Fruit fly (Drosophila melanogaster) whole organism, embryonic: ENCODE results near the gene CG14102.

Source experiments
- Atf-2 ChIP-seq: fragments of 200-800 bp; sonication (Bioruptor generic); optimal IDR thresholded peaks from 2 replicates; lab custom pipeline; 2016; ENCODE audit warnings: missing biosample characterization, missing genetic modification characterization
- Atf6 ChIP-seq: fragments of 200-800 bp; sonication (Bioruptor generic); IDR thresholded peaks from 2 replicates; pipeline ENCODE4 v1.3.6; 2022; ENCODE audit warnings: missing biosample characterization, missing genetic modification characterization
- B-H2 ChIP-seq: fragments of 200-800 bp; sonication (Bioruptor generic); optimal IDR thresholded peaks from 2 replicates; lab custom pipeline; 2018; ENCODE audit warnings: missing biosample characterization, mild to moderate bottlenecking, missing genetic modification characterization
- Bgb ChIP-seq: fragments of 200-800 bp; sonication (Bioruptor generic); IDR thresholded peaks from 2 replicates; pipeline ENCODE4 v1.3.6; 2022; ENCODE audit warnings: missing biosample characterization, missing genetic modification characterization; ENCODE audit not compliant: partially characterized antibody
- Blimp-1 ChIP-seq: fragments of 200-800 bp; sonication (Bioruptor generic); optimal IDR thresholded peaks from 3 replicates; lab custom pipeline; 2018; ENCODE audit warnings: missing biosample characterization, missing genetic modification characterization, mild to moderate bottlenecking, moderate library complexity, missing genetic modification reagents
- CG11723 ChIP-seq: fragments of 200-800 bp; sonication (Bioruptor generic); optimal IDR thresholded peaks from 2 replicates; lab custom pipeline; 2017; ENCODE audit warnings: missing biosample characterization, mild to moderate bottlenecking, missing genetic modification characterization
- CG12299 ChIP-seq: fragments of 200-800 bp; sonication (Bioruptor generic); optimal IDR thresholded peaks from 2 replicates; lab custom pipeline; 2018; ENCODE audit warnings: missing biosample characterization, mild to moderate bottlenecking, missing genetic modification characterization
- CG13424 ChIP-seq: fragments of 200-800 bp; sonication (Bioruptor generic); optimal IDR thresholded peaks from 2 replicates; lab custom pipeline; 2019; ENCODE audit warnings: missing biosample characterization, mild to moderate bottlenecking, missing genetic modification characterization, moderate library complexity
- CG14667 ChIP-seq: fragments of 200-800 bp; sonication (Bioruptor generic); IDR thresholded peaks from 2 replicates; pipeline ENCODE4 v1.3.6; 2022; ENCODE audit warnings: missing biosample characterization, missing genetic modification characterization
- CG14860 ChIP-seq: fragments of 200-800 bp; sonication (Bioruptor generic); IDR thresholded peaks from 3 replicates; pipeline ENCODE4 v1.3.6; 2022; ENCODE audit warnings: missing biosample characterization, missing genetic modification characterization; ENCODE audit not compliant: partially characterized antibody
- CG1529 ChIP-seq: fragments of 200-800 bp; sonication (Bioruptor generic); optimal IDR thresholded peaks from 3 replicates; lab custom pipeline; 2018; ENCODE audit warnings: missing biosample characterization, missing genetic modification characterization
- CG15514 ChIP-seq: fragments of 200-800 bp; sonication (Bioruptor generic); optimal IDR thresholded peaks from 3 replicates; lab custom pipeline; 2017; ENCODE audit warnings: missing biosample characterization, missing genetic modification characterization, mild to moderate bottlenecking, moderate library complexity, missing genetic modification reagents
- CG16779 ChIP-seq: fragments of 200-800 bp; sonication (Bioruptor generic); IDR thresholded peaks from 2 replicates; pipeline ENCODE4 v1.3.6; 2022; ENCODE audit warnings: missing biosample characterization, missing genetic modification characterization
- CG17359 ChIP-seq: fragments of 200-800 bp; sonication (Bioruptor generic); optimal IDR thresholded peaks from 3 replicates; lab custom pipeline; 2018; ENCODE audit warnings: missing biosample characterization, mild to moderate bottlenecking, missing genetic modification characterization, moderate library complexity
- CG1792 ChIP-seq: fragments of 200-800 bp; sonication (Bioruptor generic); optimal IDR thresholded peaks from 2 replicates; lab custom pipeline; 2016; ENCODE audit warnings: missing biosample characterization, missing genetic modification characterization
- CG18262 ChIP-seq: fragments of 200-800 bp; optimal IDR thresholded peaks from 3 replicates; lab custom pipeline; 2019; ENCODE audit warnings: missing biosample characterization, mild to moderate bottlenecking, missing genetic modification characterization, moderate library complexity
- CG1832 ChIP-seq: fragments of 200-800 bp; sonication (Bioruptor generic); optimal IDR thresholded peaks from 2 replicates; lab custom pipeline; 2017; ENCODE audit warnings: missing biosample characterization, mild to moderate bottlenecking, missing genetic modification characterization, inconsistent platforms
- CG18599 ChIP-seq: fragments of 200-800 bp; sonication (Bioruptor generic); optimal IDR thresholded peaks from 3 replicates; lab custom pipeline; 2017; ENCODE audit warnings: missing biosample characterization, missing genetic modification characterization, mild to moderate bottlenecking, moderate library complexity, missing genetic modification reagents
- CG2889 ChIP-seq: fragments of 200-800 bp; sonication (Bioruptor generic); IDR thresholded peaks from 3 replicates; pipeline ENCODE4 v1.3.6; 2022; ENCODE audit warnings: missing biosample characterization, missing genetic modification characterization
- CG43689 ChIP-seq: fragments of 200-800 bp; sonication (Bioruptor generic); IDR thresholded peaks from 2 replicates; pipeline ENCODE4 v1.3.6; 2022; ENCODE audit warnings: missing biosample characterization, missing genetic modification characterization
- CG4730 ChIP-seq: fragments of 200-800 bp; sonication (Bioruptor generic); IDR thresholded peaks from 2 replicates; pipeline ENCODE4 v1.3.6; 2022; ENCODE audit warnings: missing biosample characterization, missing genetic modification characterization
- CG9437 ChIP-seq: fragments of 200-800 bp; sonication (Bioruptor generic); optimal IDR thresholded peaks from 2 replicates; lab custom pipeline; 2018; ENCODE audit warnings: missing biosample characterization, mild to moderate bottlenecking, missing genetic modification characterization
- CG9609 ChIP-seq: fragments of 200-800 bp; sonication (Bioruptor generic); optimal IDR thresholded peaks from 3 replicates; lab custom pipeline; 2016; ENCODE audit warnings: missing biosample characterization, missing genetic modification characterization
- CkIIα-i1 ChIP-seq: fragments of 200-800 bp; sonication (Bioruptor generic); IDR thresholded peaks from 2 replicates; pipeline ENCODE4 v1.3.6; 2022; ENCODE audit warnings: missing biosample characterization, missing genetic modification characterization
- Dref ChIP-seq: fragments of 200-800 bp; sonication (Bioruptor generic); IDR thresholded peaks from 2 replicates; pipeline ENCODE4 v1.3.6; 2022; ENCODE audit warnings: missing biosample characterization, missing genetic modification characterization
- GATAe ChIP-seq: fragments of 200-800 bp; sonication (Bioruptor generic); conservative IDR thresholded peaks from 2 replicates; pipeline ENCODE4 v1.3.6; 2022; ENCODE audit warnings: missing biosample characterization, missing genetic modification characterization
- Hmr ChIP-seq: fragments of 200-800 bp; sonication (Bioruptor generic); optimal IDR thresholded peaks from 3 replicates; lab custom pipeline; 2017; ENCODE audit warnings: mild to moderate bottlenecking, missing biosample characterization, missing genetic modification reagents, missing genetic modification characterization
- Lim3 ChIP-seq: fragments of 200-800 bp; sonication (Bioruptor generic); IDR thresholded peaks from 2 replicates; pipeline ENCODE4 v1.3.6; 2022; ENCODE audit warnings: missing biosample characterization, missing genetic modification characterization
- NFAT ChIP-seq: fragments of 200-800 bp; sonication (Bioruptor generic); IDR thresholded peaks from 2 replicates; pipeline ENCODE4 v1.3.6; 2022; ENCODE audit warnings: missing biosample characterization, missing genetic modification characterization
- Tbp ChIP-seq: fragments of >200 bp; optimal IDR thresholded peaks from 2 replicates; lab custom pipeline; 2018; ENCODE audit warnings: missing biosample characterization, missing genetic modification characterization
- YL-1 ChIP-seq: fragments of 200-800 bp; sonication (Bioruptor generic); optimal IDR thresholded peaks from 3 replicates; lab custom pipeline; 2017; ENCODE audit warnings: missing biosample characterization, mild to moderate bottlenecking, missing genetic modification characterization
- ato ChIP-seq: fragments of 200-800 bp; sonication (Bioruptor generic); IDR thresholded peaks from 2 replicates; pipeline ENCODE4 v1.3.6; 2022; ENCODE audit warnings: missing biosample characterization, missing genetic modification characterization; ENCODE audit not compliant: partially characterized antibody
- chinmo ChIP-seq: fragments of 200-800 bp; sonication (Bioruptor generic); IDR thresholded peaks from 4 replicates; pipeline ENCODE4 v1.3.6; 2022; ENCODE audit warnings: missing biosample characterization, missing genetic modification characterization; ENCODE audit not compliant: partially characterized antibody
- dati ChIP-seq: fragments of 200-800 bp; sonication (Bioruptor generic); IDR thresholded peaks from 2 replicates; pipeline ENCODE4 v1.3.6; 2022; ENCODE audit warnings: missing biosample characterization, missing genetic modification characterization
- dpn ChIP-seq, 2 experiments: fragments of 200-800 bp; sonication (Bioruptor generic); optimal IDR thresholded peaks; 3 replicates each; lab custom pipeline; 2016; ENCODE audit warnings: missing biosample characterization in 2 of 2, missing genetic modification characterization in 2 of 2
- gce ChIP-seq: fragments of 200-800 bp; sonication (Bioruptor generic); IDR thresholded peaks from 3 replicates; pipeline ENCODE4 v1.3.6; 2022; ENCODE audit warnings: missing biosample characterization, missing genetic modification characterization
- gfzf ChIP-seq: fragments of 200-800 bp; sonication (Bioruptor generic); optimal IDR thresholded peaks from 2 replicates; lab custom pipeline; 2016; ENCODE audit warnings: missing biosample characterization, mild to moderate bottlenecking, missing genetic modification characterization, moderate library complexity
- gro ChIP-seq: fragments of 200-800 bp; sonication (Bioruptor generic); optimal IDR thresholded peaks from 2 replicates; lab custom pipeline; 2016; ENCODE audit warnings: missing biosample characterization, missing genetic modification characterization
- inv ChIP-seq: fragments of 200-800 bp; sonication (Bioruptor generic); IDR thresholded peaks from 2 replicates; pipeline ENCODE4 v1.3.6; 2022; ENCODE audit warnings: missing biosample characterization, missing genetic modification characterization; ENCODE audit not compliant: partially characterized antibody
- lab ChIP-seq: fragments of 200-800 bp; sonication (Bioruptor generic); optimal IDR thresholded peaks from 3 replicates; lab custom pipeline; 2017; ENCODE audit warnings: missing biosample characterization, missing genetic modification characterization, mild to moderate bottlenecking, moderate library complexity, missing genetic modification reagents
- pan ChIP-seq, 4 experiments: fragments of >200 bp in 3 of 4; fragments of 200-800 bp in 1 of 4; sonication (Bioruptor generic) in 1 of 4; optimal IDR thresholded peaks in 3 of 4; IDR thresholded peaks in 1 of 4; 2 replicates each; pipeline versions ENCODE4 v1.3.6 to Lab custom; 2017 to 2022; ENCODE audit warnings: missing biosample characterization in 2 of 4, missing genetic modification characterization in 2 of 4, mixed read lengths in 1 of 4
- phol ChIP-seq: fragments of 200-800 bp; sonication (Bioruptor generic); optimal IDR thresholded peaks from 3 replicates; lab custom pipeline; 2018; ENCODE audit warnings: missing biosample characterization, mild to moderate bottlenecking, missing genetic modification characterization, moderate library complexity
- psq ChIP-seq: fragments of 200-800 bp; sonication (Bioruptor generic); optimal IDR thresholded peaks from 2 replicates; lab custom pipeline; 2017; ENCODE audit warnings: missing biosample characterization, missing genetic modification characterization
- ro ChIP-seq: fragments of 200-800 bp; sonication (Bioruptor generic); IDR thresholded peaks from 2 replicates; pipeline ENCODE4 v1.3.6; 2022; ENCODE audit warnings: missing biosample characterization, missing genetic modification characterization
- seq ChIP-seq: fragments of 200-800 bp; sonication (Bioruptor generic); IDR thresholded peaks from 2 replicates; pipeline ENCODE4 v1.3.6; 2022; ENCODE audit warnings: missing biosample characterization, missing genetic modification characterization
- sim ChIP-seq: fragments of 200-800 bp; sonication (Bioruptor generic); IDR thresholded peaks from 2 replicates; pipeline ENCODE4 v1.3.6; 2022; ENCODE audit warnings: missing biosample characterization, missing genetic modification characterization
- unpg ChIP-seq: fragments of 200-800 bp; sonication (Bioruptor generic); optimal IDR thresholded peaks from 3 replicates; lab custom pipeline; 2018; ENCODE audit warnings: missing biosample characterization, mild to moderate bottlenecking, missing genetic modification characterization, moderate library complexity
- wek ChIP-seq: fragments of 200-800 bp; sonication (Bioruptor generic); optimal IDR thresholded peaks from 3 replicates; lab custom pipeline; 2018; ENCODE audit warnings: missing biosample characterization, mild to moderate bottlenecking, missing genetic modification characterization, moderate library complexity
- yki ChIP-seq: fragments of >200 bp; optimal IDR thresholded peaks from 3 replicates; lab custom pipeline; 2018
- zfh1 ChIP-seq: fragments of 200-800 bp; sonication (Bioruptor generic); IDR thresholded peaks from 3 replicates; pipeline ENCODE4 v1.3.6; 2022; ENCODE audit warnings: missing biosample characterization, missing genetic modification characterization
- zfh2 ChIP-seq: fragments of 200-800 bp; sonication (Bioruptor generic); optimal IDR thresholded peaks from 2 replicates; lab custom pipeline; 2016; ENCODE audit warnings: missing biosample characterization, missing genetic modification characterization

Gene CG14102

dm6 chr3L:19818701-19819100, 17.6 kb upstream of the CG14102 start (continued):
- TF ChIP-seq CG2889 (GFP tag; lab: Robert Waterston, UW) (no peak), CG1792 (no peak), unpg (no peak), dati (GFP tag; lab: Robert Waterston, UW) (no peak), CG18599 (GFP tag; lab: Kevin White, UChicago) (no peak), CG18262 (tag; lab: Kevin White, UChicago) (no peak), CG9609 (no peak), ato (0 out of 2 replicates have a peak, but pooled peaks have one; percentile 17), yki (lab: Kevin White, UChicago) (no peak), CG15514 (peak; percentile 98), psq (GFP tag; lab: Kevin White, UChicago) (no peak), pan (optimal IDR thresholded peaks at IDR 0.05; lab: Kevin White, UChicago) (no peak), pan (GFP tag; optimal IDR thresholded peaks at IDR 0.05 in 1 of 2, IDR thresholded peaks at IDR 0.05 in 1 of 2) (no peak), gce (GFP tag; lab: Robert Waterston, UW) (0 out of 3 replicates have a peak, but pooled peaks have one; percentile 7), CG11723 (GFP tag; lab: Kevin White, UChicago) (no peak), ro (GFP tag; lab: Robert Waterston, UW) (no peak), CG1529 (GFP tag; lab: Kevin White, UChicago) (no peak), gfzf (GFP tag; lab: Kevin White, UChicago) (no peak), phol (tag; lab: Kevin White, UChicago) (no peak), CkIIα-i1 (no peak), gro (GFP tag; lab: Kevin White, UChicago) (no peak), CG14667 (GFP tag; lab: Robert Waterston, UW) (no peak), zfh1 (no peak), CG9437 (GFP tag; lab: Kevin White, UChicago) (no peak), Lim3 (GFP tag; lab: Robert Waterston, UW) (no peak), CG17359 (tag; lab: Kevin White, UChicago) (no peak), CG4730 (GFP tag; lab: Robert Waterston, UW) (no peak), CG16779 (GFP tag; lab: Robert Waterston, UW) (no peak), Tbp (GFP tag; lab: Kevin White, UChicago) (no peak), inv (GFP tag; lab: Robert Waterston, UW) (peak; percentile 14; the same call in 1 of the 2 replicates), GATAe (no peak), sim (GFP tag; lab: Robert Waterston, UW) (no peak), chinmo (GFP tag; lab: Robert Waterston, UW) (0 out of 4 replicates have a peak, but pooled peaks have one; percentile 13), seq (GFP tag; lab: Robert Waterston, UW) (peak; percentile 28; the same call in 1 of the 2 replicates), wek (GFP tag; lab: Kevin White, UChicago) (no peak), CG14860 (GFP tag; lab: Robert Waterston, UW) (no peak), lab (GFP tag; lab: Kevin White, UChicago) (no peak), zfh2 (GFP tag; lab: Kevin White, UChicago) (no peak), NFAT (0 out of 2 replicates have a peak, but pooled peaks have one; percentile 10), Atf6 (GFP tag; lab: Robert Waterston, UW) (no peak), B-H2 (GFP tag; lab: Kevin White, UChicago) (no peak), CG1832 (GFP tag; lab: Kevin White, UChicago) (no peak), dpn (GFP tag; optimal IDR thresholded peaks at IDR 0.05; lab: Kevin White, UChicago) (no peak), Atf-2 (GFP tag; lab: Kevin White, UChicago) (no peak), YL-1 (GFP tag; lab: Kevin White, UChicago) (peak; percentile 33), Bgb (GFP tag; lab: Robert Waterston, UW) (peak; percentile 31), CG43689 (GFP tag; lab: Robert Waterston, UW) (no peak), Hmr (GFP tag; lab: Kevin White, UChicago) (no peak), Blimp-1 (GFP tag; lab: Kevin White, UChicago) (no peak), Dref (no peak), CG12299 (tag; lab: Kevin White, UChicago) (no peak), CG13424 (tag; lab: Kevin White, UChicago) (no peak)
